Fruit fly (Drosophila melanogaster) whole organism, pupa: ENCODE measurements around the gene ORY.

Source experiments
- CG14655 ChIP-seq: fragments of 200-800 bp; sonication (Bioruptor generic); optimal IDR thresholded peaks from 3 replicates; lab custom pipeline; 2017; ENCODE audit warnings: mild to moderate bottlenecking, missing biosample characterization, missing genetic modification reagents, missing genetic modification characterization
- CG15710 ChIP-seq: fragments of 200-800 bp; sonication (Bioruptor generic); optimal IDR thresholded peaks from 2 replicates; lab custom pipeline; 2018; ENCODE audit warnings: missing biosample characterization, mild to moderate bottlenecking, missing genetic modification characterization, moderate library complexity
- CG32121 ChIP-seq: fragments of 200-800 bp; sonication (Bioruptor generic); IDR thresholded peaks from 2 replicates; pipeline ENCODE4 v1.3.6; 2022; ENCODE audit warnings: missing biosample characterization, missing genetic modification characterization
- CG8301 ChIP-seq: fragments of 200-800 bp; sonication (Bioruptor generic); optimal IDR thresholded peaks from 2 replicates; lab custom pipeline; 2018; ENCODE audit warnings: missing biosample characterization, mild to moderate bottlenecking, missing genetic modification characterization
- CG9948 ChIP-seq: fragments of 200-800 bp; sonication (Bioruptor generic); optimal IDR thresholded peaks from 2 replicates; lab custom pipeline; 2018; ENCODE audit warnings: missing biosample characterization, mild to moderate bottlenecking, missing genetic modification characterization, moderate library complexity
- EcR ChIP-seq: fragments of 200-800 bp; sonication (Bioruptor generic); optimal IDR thresholded peaks from 3 replicates; lab custom pipeline; 2019; ENCODE audit warnings: missing biosample characterization, missing genetic modification characterization, mild to moderate bottlenecking, moderate library complexity, missing genetic modification reagents
- Ets98B ChIP-seq: fragments of 200-800 bp; sonication (Bioruptor generic); IDR thresholded peaks from 2 replicates; pipeline ENCODE4 v1.3.6; 2022; ENCODE audit warnings: missing biosample characterization, missing genetic modification characterization
- Pif1A ChIP-seq: fragments of 200-800 bp; sonication (Bioruptor generic); optimal IDR thresholded peaks from 3 replicates; lab custom pipeline; 2016; ENCODE audit warnings: missing biosample characterization, missing genetic modification characterization
- Snoo ChIP-seq: fragments of 200-800 bp; sonication (Bioruptor generic); optimal IDR thresholded peaks from 3 replicates; lab custom pipeline; 2017; ENCODE audit warnings: missing biosample characterization, mild to moderate bottlenecking, missing genetic modification characterization, inconsistent platforms
- fd96Ca ChIP-seq: fragments of 200-800 bp; sonication (Bioruptor generic); IDR thresholded peaks from 3 replicates; pipeline ENCODE4 v1.3.6; 2022; ENCODE audit warnings: missing biosample characterization, missing genetic modification characterization

- TF ChIP-seq EcR (GFP tag; lab: Kevin White, UChicago) (no peak), CG32121 (no peak), Ets98B (GFP tag; lab: Robert Waterston, UW) (no peak), CG9948 (no peak), Snoo (tag; lab: Kevin White, UChicago) (no peak), Pif1A (GFP tag; lab: Kevin White, UChicago) (no peak), CG15710 (no peak), CG14655 (GFP tag; lab: Kevin White, UChicago) (no peak), fd96Ca (GFP tag; lab: Robert Waterston, UW) (no peak), CG8301 (tag; lab: Kevin White, UChicago) (no peak)
These were observed at the start of gene ORY for dm6 chrY:3561445-3561844.
